Worm (Caenorhabditis elegans) whole organism, late embryonic: ENCODE data around the gene npp-23.

Experiments
- C08G9.2 ChIP-seq: sonication (generic microtip); optimal IDR thresholded peaks from 2 replicates; lab custom pipeline; 2016; ENCODE audit warnings: mild to moderate bottlenecking, missing genetic modification characterization, moderate library complexity, missing compliant biosample characterization
- ceh-6 ChIP-seq: fragments of 200-800 bp; sonication (Bioruptor generic); optimal IDR thresholded peaks from 2 replicates; lab custom pipeline; 2018; ENCODE audit warnings: mild to moderate bottlenecking, missing genetic modification characterization, missing compliant biosample characterization
- elt-2 ChIP-seq: sonication (generic microtip); optimal IDR thresholded peaks from 2 replicates; lab custom pipeline; 2016; ENCODE audit warnings: missing genetic modification reagents, missing genetic modification characterization, missing compliant biosample characterization
- hlh-30 ChIP-seq: sonication (generic microtip); optimal IDR thresholded peaks from 2 replicates; lab custom pipeline; 2017; ENCODE audit warnings: antibody characterized with exemption, missing genetic modification characterization, missing compliant biosample characterization; ENCODE audit not compliant: insufficient read depth
- hlh-6 ChIP-seq: sonication (generic microtip); optimal IDR thresholded peaks from 2 replicates; lab custom pipeline; 2016; ENCODE audit warnings: missing genotype, missing genetic modification characterization, missing compliant biosample characterization
- nfya-1 ChIP-seq: sonication (generic microtip); optimal IDR thresholded peaks from 2 replicates; lab custom pipeline; 2017; ENCODE audit warnings: missing genetic modification characterization, mild to moderate bottlenecking, missing compliant biosample characterization, antibody characterized with exemption, moderate library complexity
- pqm-1 ChIP-seq: sonication (generic microtip); optimal IDR thresholded peaks from 2 replicates; lab custom pipeline; 2016; ENCODE audit warnings: missing genetic modification characterization, missing compliant biosample characterization

DNA sequence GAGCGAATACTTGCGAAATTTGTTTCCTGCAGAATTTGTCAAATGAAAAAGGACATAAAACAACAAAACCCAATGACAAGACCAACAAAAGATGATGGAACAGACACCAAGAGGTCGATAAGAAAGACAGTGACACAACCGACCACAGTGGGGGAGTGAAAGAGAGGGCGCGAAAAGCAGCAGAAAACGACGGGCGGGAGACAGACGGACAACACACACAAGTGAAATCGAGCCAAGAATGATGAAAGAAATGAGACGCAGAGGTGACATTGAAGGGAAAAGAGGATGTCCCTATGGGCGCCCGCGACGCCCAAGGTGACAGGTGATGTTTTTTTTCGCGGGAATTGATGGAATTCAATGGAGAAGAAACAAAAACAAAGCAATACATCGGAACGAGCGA lies 3.4 kb downstream of the npp-23 start:
- peak; percentile 45 for TF ChIP-seq hlh-6
- peak; percentile 5 for TF ChIP-seq nfya-1 (tag; lab: Kevin White, UChicago)
- no peak for TF ChIP-seq C08G9.2
- TF ChIP-seq elt-2 (tag; lab: Kevin White, UChicago) = no peak
- TF ChIP-seq pqm-1 (tag; lab: Kevin White, UChicago) = no peak
- no peak for TF ChIP-seq ceh-6 (GFP tag; lab: Kevin White, UChicago)
- no peak for TF ChIP-seq hlh-30
